Fruit fly (Drosophila melanogaster): Measurements from ENCODE around the gene CG33116.

The CG33116 gene

dm6 chr2L:19576299-19576971 is 43.2 kb downstream of the CG33116 start (continued):
- TF ChIP-seq fd59A (GFP tag; optimal IDR thresholded peaks at IDR 0.05) (peak; percentile 31), vri (GFP tag; optimal IDR thresholded peaks at IDR 0.05) (no peak), CG15336 (GFP tag; IDR thresholded peaks at IDR 0.05) (no peak), Sox14 (GFP tag; optimal IDR thresholded peaks at IDR 0.05) (no peak), Sox15 (GFP tag; optimal IDR thresholded peaks at IDR 0.05) (no peak), CG9139 (GFP tag; optimal IDR thresholded peaks at IDR 0.05) (no peak), dsx (GFP tag; optimal IDR thresholded peaks at IDR 0.05; ENCODE audit: poor library complexity, severe bottlenecking) (no peak), CG3032 (tag; optimal IDR thresholded peaks at IDR 0.05) (no peak), ss (GFP tag; optimal IDR thresholded peaks at IDR 0.05) (peak in 1 of 2 experiments; percentile 22), fkh (GFP tag; optimal IDR thresholded peaks at IDR 0.05) (peak; percentile 73), CG32006 (GFP tag; optimal IDR thresholded peaks at IDR 0.05) (peak; percentile 20), net (GFP tag; optimal IDR thresholded peaks at IDR 0.05) (no peak), CG7368 (GFP tag; optimal IDR thresholded peaks at IDR 0.05) (no peak), Eip93F (GFP tag; optimal IDR thresholded peaks at IDR 0.05) (no peak), svp (GFP tag) (no peak), eg (GFP tag; IDR thresholded peaks at IDR 0.05) (0 out of 3 replicates have a peak, but pooled peaks have one; percentile 33), Eip78C (GFP tag) (peak; percentile 87), CG6276 (GFP tag; optimal IDR thresholded peaks at IDR 0.05) (no peak), CG6854 (GFP tag; optimal IDR thresholded peaks at IDR 0.05) (peak; percentile 3), CG8119 (GFP tag; IDR thresholded peaks at IDR 0.05) (no peak), CG6163 (GFP tag; IDR thresholded peaks at IDR 0.05) (peak; percentile 63; the same call in 2 of the 3 replicates), Blimp-1 (GFP tag; optimal IDR thresholded peaks at IDR 0.05) (peak; percentile 12), achi (GFP tag; optimal IDR thresholded peaks at IDR 0.05) (no peak), Hr39 (GFP tag; optimal IDR thresholded peaks at IDR 0.05) (no peak), fd85E (GFP tag; optimal IDR thresholded peaks at IDR 0.05) (peak; percentile 32), CG4318 (GFP tag; optimal IDR thresholded peaks at IDR 0.05) (no peak), CG6808 (GFP tag; optimal IDR thresholded peaks at IDR 0.05) (no peak), CG34406 (GFP tag; optimal IDR thresholded peaks at IDR 0.05) (no peak), Ets96B (tag; optimal IDR thresholded peaks at IDR 0.05) (no peak), spab (GFP tag; optimal IDR thresholded peaks at IDR 0.05) (no peak), Ets21C (GFP tag; optimal IDR thresholded peaks at IDR 0.05) (no peak), CG6792 (GFP tag; optimal IDR thresholded peaks at IDR 0.05) (no peak), CG16779 (tag; optimal IDR thresholded peaks at IDR 0.05) (peak; percentile 3), Smox (GFP tag; optimal IDR thresholded peaks at IDR 0.05) (no peak), lz (GFP tag; optimal IDR thresholded peaks at IDR 0.05) (no peak), Hr38 (GFP tag; optimal IDR thresholded peaks at IDR 0.05) (no peak)

- peak; percentile 57 for TF ChIP-seq CG3032 (tag; optimal IDR thresholded peaks at IDR 0.05)
- TF ChIP-seq fd59A (GFP tag; optimal IDR thresholded peaks at IDR 0.05) = no peak
- peak; percentile 12 for TF ChIP-seq achi (GFP tag; optimal IDR thresholded peaks at IDR 0.05)
- TF ChIP-seq Sox14 (GFP tag; optimal IDR thresholded peaks at IDR 0.05) = peak; percentile 1
- no peak for TF ChIP-seq CG7368 (GFP tag; optimal IDR thresholded peaks at IDR 0.05)
- peak; percentile 41 for TF ChIP-seq acj6 (GFP tag; optimal IDR thresholded peaks at IDR 0.05)
- TF ChIP-seq pdm3 (GFP tag; optimal IDR thresholded peaks at IDR 0.05) = peak; percentile 42
- peak; percentile 66 for TF ChIP-seq CG10631 (GFP tag; optimal IDR thresholded peaks at IDR 0.05)
- TF ChIP-seq CG10669 (GFP tag; optimal IDR thresholded peaks at IDR 0.05) = no peak
- peak; percentile 21 for TF ChIP-seq Sox15 (GFP tag; optimal IDR thresholded peaks at IDR 0.05)
- peak; percentile 16 for TF ChIP-seq CG8319 (GFP tag; optimal IDR thresholded peaks at IDR 0.05)
- peak; percentile 14 for TF ChIP-seq Blimp-1 (GFP tag; optimal IDR thresholded peaks at IDR 0.05)
- peak; percentile 27 for TF ChIP-seq Hr4 (GFP tag; optimal IDR thresholded peaks at IDR 0.05)
- TF ChIP-seq esn (GFP tag; optimal IDR thresholded peaks at IDR 0.05) = peak; percentile 55
- TF ChIP-seq CG6808 (GFP tag; optimal IDR thresholded peaks at IDR 0.05) = no peak
- peak; percentile 33 for TF ChIP-seq lz (GFP tag; optimal IDR thresholded peaks at IDR 0.05)
- no peak for TF ChIP-seq spab (GFP tag; optimal IDR thresholded peaks at IDR 0.05)
- peak; percentile 12 for TF ChIP-seq topi (GFP tag; optimal IDR thresholded peaks at IDR 0.05)
- no peak for TF ChIP-seq Eip75B (GFP tag; optimal IDR thresholded peaks at IDR 0.05)
- peak; percentile 15 for TF ChIP-seq CG3919 (GFP tag; optimal IDR thresholded peaks at IDR 0.05)
- peak; percentile 12 for TF ChIP-seq CG31627 (GFP tag; optimal IDR thresholded peaks at IDR 0.05)
- peak; percentile 50 for TF ChIP-seq OdsH (GFP tag; optimal IDR thresholded peaks at IDR 0.05)
- TF ChIP-seq cyc (GFP tag; optimal IDR thresholded peaks at IDR 0.05) = peak; percentile 48
- TF ChIP-seq CG9139 (GFP tag; optimal IDR thresholded peaks at IDR 0.05) = no peak
- 0 out of 3 replicates have a peak, but pooled peaks have one; percentile 2 for TF ChIP-seq eg (GFP tag; IDR thresholded peaks at IDR 0.05)
- peak; percentile 58 for TF ChIP-seq Eip78C (GFP tag)
These were observed 44.0 kb downstream of the CG33116 start, which contains the start of the genes spi and msb1l for dm6 chr2L:19577187-19577765. Gene spi (minus strand): TSS chr2L:19577315. Gene msb1l (plus strand): TSS chr2L:19577701.
